Fruit fly (Drosophila melanogaster) whole organism, embryonic: ENCODE data around the gene capu.

ENCODE experiments used
- Abd-B ChIP-seq: fragments of 200-800 bp; sonication (Bioruptor generic); optimal IDR thresholded peaks from 2 replicates; lab custom pipeline; 2018; ENCODE audit warnings: missing biosample characterization, mild to moderate bottlenecking, missing genetic modification characterization, moderate library complexity
- Ada2b ChIP-seq: fragments of 200-800 bp; sonication (Bioruptor generic); IDR thresholded peaks from 2 replicates; pipeline ENCODE4 v1.3.6; 2022; ENCODE audit warnings: missing biosample characterization, missing genetic modification characterization
- Aef1 ChIP-seq: fragments of 200-800 bp; sonication (Bioruptor generic); IDR thresholded peaks from 3 replicates; pipeline ENCODE4 v1.3.6; 2022; ENCODE audit warnings: missing biosample characterization, missing genetic modification characterization
- Awh ChIP-seq: fragments of 200-800 bp; sonication (Bioruptor generic); IDR thresholded peaks from 2 replicates; pipeline ENCODE4, ENCODE4 v1.3.6; 2022; ENCODE audit warnings: missing biosample characterization, missing genetic modification characterization
- B-H2 ChIP-seq: fragments of 200-800 bp; sonication (Bioruptor generic); optimal IDR thresholded peaks from 2 replicates; lab custom pipeline; 2018; ENCODE audit warnings: missing biosample characterization, mild to moderate bottlenecking, missing genetic modification characterization
- BEAF-32 ChIP-seq: fragments of 200-800 bp; sonication (Bioruptor generic); optimal IDR thresholded peaks from 3 replicates; lab custom pipeline; 2017; ENCODE audit warnings: missing biosample characterization, missing genetic modification characterization, mild to moderate bottlenecking, moderate library complexity, missing genetic modification reagents
- CG10147 ChIP-seq: fragments of 200-800 bp; sonication (Bioruptor generic); optimal IDR thresholded peaks from 2 replicates; lab custom pipeline; 2019; ENCODE audit warnings: missing biosample characterization, mild to moderate bottlenecking, missing genetic modification characterization, moderate library complexity
- CG11398 ChIP-seq: fragments of 200-800 bp; sonication (Bioruptor generic); optimal IDR thresholded peaks from 2 replicates; lab custom pipeline; 2016; ENCODE audit warnings: missing biosample characterization, missing genetic modification characterization
- CG13894 ChIP-seq: fragments of 200-800 bp; sonication (Bioruptor generic); optimal IDR thresholded peaks from 3 replicates; lab custom pipeline; 2018; ENCODE audit warnings: missing biosample characterization, mild to moderate bottlenecking, missing genetic modification characterization, moderate library complexity
- CG15696 ChIP-seq: fragments of 200-800 bp; sonication (Bioruptor generic); optimal IDR thresholded peaks from 2 replicates; lab custom pipeline; 2019; ENCODE audit warnings: missing biosample characterization, mild to moderate bottlenecking, missing genetic modification characterization, moderate library complexity
- CG17186 ChIP-seq: fragments of 200-800 bp; sonication (Bioruptor generic); optimal IDR thresholded peaks from 3 replicates; lab custom pipeline; 2017; ENCODE audit warnings: missing biosample characterization, missing genetic modification reagents, missing genetic modification characterization
- CG2116 ChIP-seq: fragments of 200-800 bp; sonication (Bioruptor generic); optimal IDR thresholded peaks from 3 replicates; lab custom pipeline; 2018; ENCODE audit warnings: missing biosample characterization, mild to moderate bottlenecking, missing genetic modification characterization
- CG2889 ChIP-seq: fragments of 200-800 bp; sonication (Bioruptor generic); IDR thresholded peaks from 3 replicates; pipeline ENCODE4 v1.3.6; 2022; ENCODE audit warnings: missing biosample characterization, missing genetic modification characterization
- CG30431 ChIP-seq: fragments of 200-800 bp; sonication (Bioruptor generic); optimal IDR thresholded peaks from 2 replicates; lab custom pipeline; 2017; ENCODE audit warnings: missing biosample characterization, missing genetic modification characterization
- CG32772 ChIP-seq: fragments of 200-800 bp; sonication (Bioruptor generic); IDR thresholded peaks from 2 replicates; pipeline ENCODE4 v1.3.6; 2022; ENCODE audit warnings: missing biosample characterization, missing genetic modification characterization
- CG33213 ChIP-seq: fragments of 200-800 bp; sonication (Bioruptor generic); optimal IDR thresholded peaks from 3 replicates; lab custom pipeline; 2016; ENCODE audit warnings: missing biosample characterization, missing genetic modification characterization
- CG33557 ChIP-seq: fragments of 200-800 bp; sonication (Bioruptor generic); optimal IDR thresholded peaks from 2 replicates; lab custom pipeline; 2019; ENCODE audit warnings: missing biosample characterization, mild to moderate bottlenecking, missing genetic modification characterization, moderate library complexity
- CG4424 ChIP-seq: fragments of 200-800 bp; sonication (Bioruptor generic); optimal IDR thresholded peaks from 3 replicates; lab custom pipeline; 2016; ENCODE audit warnings: missing biosample characterization, missing genetic modification characterization
- CG6272 ChIP-seq: fragments of 200-800 bp; sonication (Bioruptor generic); IDR thresholded peaks from 2 replicates; pipeline ENCODE4 v1.3.6; 2022; ENCODE audit warnings: missing biosample characterization, missing genetic modification characterization
- CG6813 ChIP-seq: fragments of 200-800 bp; sonication (Bioruptor generic); optimal IDR thresholded peaks from 2 replicates; lab custom pipeline; 2017; ENCODE audit warnings: missing biosample characterization, missing genetic modification characterization, mild to moderate bottlenecking, moderate library complexity, missing genetic modification reagents
- CG8290 ChIP-seq, 3 experiments: fragments of 200-800 bp; sonication (Bioruptor generic); optimal IDR thresholded peaks; 2 replicates each; lab custom pipeline; 2016 to 2019; ENCODE audit warnings: missing biosample characterization in 3 of 3, missing genetic modification characterization in 3 of 3, mild to moderate bottlenecking in 2 of 3, moderate library complexity in 1 of 3
- CG8359 ChIP-seq: fragments of 200-800 bp; sonication (Bioruptor generic); optimal IDR thresholded peaks from 2 replicates; lab custom pipeline; 2017; ENCODE audit warnings: missing biosample characterization, mild to moderate bottlenecking, missing genetic modification characterization, borderline replicate concordance
- CG9727 ChIP-seq: fragments of 200-800 bp; sonication (Bioruptor generic); optimal IDR thresholded peaks from 3 replicates; lab custom pipeline; 2017; ENCODE audit warnings: missing biosample characterization, mild to moderate bottlenecking, missing genetic modification characterization
- Doc2 ChIP-seq: fragments of 200-800 bp; sonication (Bioruptor generic); IDR thresholded peaks from 2 replicates; pipeline ENCODE4 v1.3.6; 2022; ENCODE audit warnings: missing biosample characterization, missing genetic modification characterization
- ERR ChIP-seq: fragments of 200-800 bp; sonication (Bioruptor generic); optimal IDR thresholded peaks from 2 replicates; lab custom pipeline; 2016; ENCODE audit warnings: missing biosample characterization, missing genetic modification characterization
- Ets65A ChIP-seq: fragments of 200-800 bp; sonication (Bioruptor generic); peaks from one replicate; lab custom pipeline; 2016; ENCODE audit warnings: missing biosample characterization, missing genetic modification characterization
- Hsf ChIP-seq: fragments of 200-800 bp; sonication (Bioruptor generic); optimal IDR thresholded peaks from 3 replicates; lab custom pipeline; 2016; ENCODE audit warnings: missing biosample characterization, missing genetic modification characterization
- Med ChIP-seq: fragments of 200-800 bp; sonication (Bioruptor generic); peaks from one replicate; lab custom pipeline; 2016; ENCODE audit warnings: missing biosample characterization, missing genetic modification characterization, mild to moderate bottlenecking, inconsistent platforms, moderate library complexity
- NFAT ChIP-seq: fragments of 200-800 bp; sonication (Bioruptor generic); IDR thresholded peaks from 2 replicates; pipeline ENCODE4 v1.3.6; 2022; ENCODE audit warnings: missing biosample characterization, missing genetic modification characterization
- ara ChIP-seq: fragments of 200-800 bp; sonication (Bioruptor generic); IDR thresholded peaks from 2 replicates; pipeline ENCODE4 v1.3.6; 2022; ENCODE audit warnings: missing biosample characterization, missing genetic modification characterization
- bcd ChIP-seq: fragments of 200-800 bp; sonication (Bioruptor generic); optimal IDR thresholded peaks from 2 replicates; lab custom pipeline; 2017; ENCODE audit warnings: missing biosample characterization, mild to moderate bottlenecking, missing genetic modification characterization
- btn ChIP-seq: fragments of 200-800 bp; sonication (Bioruptor generic); optimal IDR thresholded peaks from 2 replicates; lab custom pipeline; 2016; ENCODE audit warnings: missing biosample characterization, missing genetic modification characterization
- cas ChIP-seq: fragments of 200-800 bp; sonication (Bioruptor generic); IDR thresholded peaks from 2 replicates; pipeline ENCODE4 v1.3.6; 2022; ENCODE audit warnings: missing biosample characterization, missing genetic modification characterization
- cg ChIP-seq: fragments of 200-800 bp; sonication (Bioruptor generic); optimal IDR thresholded peaks from 3 replicates; lab custom pipeline; 2019; ENCODE audit warnings: missing biosample characterization, mild to moderate bottlenecking, missing genetic modification characterization, moderate library complexity
- chif ChIP-seq, 2 experiments: fragments of 200-800 bp; sonication (Bioruptor generic); optimal IDR thresholded peaks; 3 replicates each; lab custom pipeline; 2016; ENCODE audit warnings: missing biosample characterization in 2 of 2, missing genetic modification characterization in 2 of 2
- crc ChIP-seq: fragments of 200-800 bp; sonication (Bioruptor generic); optimal IDR thresholded peaks from 2 replicates; lab custom pipeline; 2016; ENCODE audit warnings: missing biosample characterization, missing genetic modification characterization
- da ChIP-seq: fragments of 200-800 bp; sonication (Bioruptor generic); optimal IDR thresholded peaks from 2 replicates; lab custom pipeline; 2016; ENCODE audit warnings: missing biosample characterization, missing genetic modification characterization
- disco-r ChIP-seq: fragments of 200-800 bp; sonication (Bioruptor generic); optimal IDR thresholded peaks from 2 replicates; lab custom pipeline; 2016; ENCODE audit warnings: missing biosample characterization, missing genetic modification characterization
- fd102C ChIP-seq: fragments of 200-800 bp; sonication (Bioruptor generic); optimal IDR thresholded peaks from 2 replicates; lab custom pipeline; 2018; ENCODE audit warnings: missing biosample characterization, mild to moderate bottlenecking, missing genetic modification characterization, moderate library complexity
- kay ChIP-seq: fragments of 200-800 bp; sonication (Bioruptor generic); optimal IDR thresholded peaks from 2 replicates; lab custom pipeline; 2016; ENCODE audit warnings: missing biosample characterization, missing genetic modification characterization
- ken ChIP-seq: fragments of 200-800 bp; sonication (Bioruptor generic); IDR thresholded peaks from 3 replicates; pipeline ENCODE4 v1.3.6; 2022; ENCODE audit warnings: missing biosample characterization, missing genetic modification characterization
- kni ChIP-seq: fragments of 200-800 bp; sonication (Bioruptor generic); optimal IDR thresholded peaks from 3 replicates; lab custom pipeline; 2017; ENCODE audit warnings: mild to moderate bottlenecking, missing biosample characterization, missing genetic modification reagents, missing genetic modification characterization
- lilli ChIP-seq: fragments of 200-800 bp; sonication (Bioruptor generic); optimal IDR thresholded peaks from 3 replicates; lab custom pipeline; 2016; ENCODE audit warnings: missing biosample characterization, missing genetic modification characterization
- nerfin-1 ChIP-seq: fragments of 200-800 bp; sonication (Bioruptor generic); optimal IDR thresholded peaks from 3 replicates; lab custom pipeline; 2019; ENCODE audit warnings: missing biosample characterization, mild to moderate bottlenecking, missing genetic modification characterization, moderate library complexity
- sisA ChIP-seq: fragments of 200-800 bp; sonication (Bioruptor generic); IDR thresholded peaks from 2 replicates; pipeline ENCODE4 v1.3.6; 2022; ENCODE audit warnings: missing biosample characterization, missing genetic modification characterization
- slbo ChIP-seq: fragments of 200-800 bp; sonication (Bioruptor generic); IDR thresholded peaks from 2 replicates; pipeline ENCODE4 v1.3.6; 2022; ENCODE audit warnings: missing biosample characterization, missing genetic modification characterization
- tin ChIP-seq: fragments of 200-800 bp; sonication (Bioruptor generic); optimal IDR thresholded peaks from 3 replicates; lab custom pipeline; 2016; ENCODE audit warnings: missing biosample characterization, missing genetic modification characterization
- toy ChIP-seq: fragments of 200-800 bp; sonication (Bioruptor generic); IDR thresholded peaks from 2 replicates; pipeline ENCODE4 v1.3.6; 2022; ENCODE audit warnings: missing biosample characterization, missing genetic modification characterization
- tup ChIP-seq: fragments of 200-800 bp; sonication (Bioruptor generic); optimal IDR thresholded peaks from 2 replicates; lab custom pipeline; 2016; ENCODE audit warnings: missing biosample characterization, mild to moderate bottlenecking, missing genetic modification characterization, moderate library complexity
- vnd ChIP-seq: fragments of 200-800 bp; sonication (Bioruptor generic); IDR thresholded peaks from 3 replicates; pipeline ENCODE4 v1.3.6; 2022; ENCODE audit warnings: missing biosample characterization, missing genetic modification characterization; ENCODE audit not compliant: partially characterized antibody
- zf30C ChIP-seq: fragments of 200-800 bp; sonication (Bioruptor generic); optimal IDR thresholded peaks from 3 replicates; lab custom pipeline; 2018; ENCODE audit warnings: missing biosample characterization, mild to moderate bottlenecking, missing genetic modification characterization

Gene capu

DNA sequence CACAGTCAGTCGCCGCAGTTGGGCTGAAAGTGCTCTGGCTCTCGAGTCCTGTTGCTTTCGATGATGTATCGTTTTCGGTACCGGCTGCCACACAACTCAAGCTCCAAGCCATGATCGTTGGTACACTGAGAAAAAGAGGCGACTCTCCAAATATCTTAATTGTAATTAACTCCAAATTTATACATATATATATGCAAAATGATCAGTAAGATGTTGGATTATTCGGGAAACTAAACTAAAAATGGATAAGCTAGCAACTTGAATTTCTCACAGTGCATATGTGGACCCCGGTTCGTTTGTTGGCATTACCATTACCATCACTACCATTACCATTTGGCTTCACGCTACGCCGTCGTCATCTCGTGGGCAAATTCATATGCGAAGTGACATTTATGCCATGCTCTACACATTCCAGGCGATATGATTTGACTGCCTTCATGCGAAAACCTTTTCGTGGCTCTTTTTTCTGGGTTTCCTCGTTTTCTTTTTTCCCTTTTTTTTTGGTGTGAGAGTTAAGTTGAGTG lies 49.1 kb downstream of the capu start (continued):
- no peak for TF ChIP-seq BEAF-32 (GFP tag; lab: Kevin White, UChicago)
- no peak for TF ChIP-seq B-H2 (GFP tag; lab: Kevin White, UChicago)
- peak in 1 of 2 experiments; percentile 4 for TF ChIP-seq chif (GFP tag; optimal IDR thresholded peaks at IDR 0.05; lab: Kevin White, UChicago)
- no peak for TF ChIP-seq kni (GFP tag; lab: Kevin White, UChicago)
- TF ChIP-seq btn = no peak
- no peak for TF ChIP-seq fd102C (GFP tag; lab: Kevin White, UChicago)
- TF ChIP-seq ERR (GFP tag; lab: Kevin White, UChicago) = no peak
- no peak for TF ChIP-seq bcd (GFP tag; lab: Kevin White, UChicago)
- TF ChIP-seq ken (GFP tag; lab: Robert Waterston, UW) = 0 out of 3 replicates have a peak, but pooled peaks have one; percentile 14
- no peak for TF ChIP-seq Aef1 (GFP tag; lab: Robert Waterston, UW)
- TF ChIP-seq Ada2b = no peak
- TF ChIP-seq CG32772 (GFP tag; lab: Robert Waterston, UW) = no peak
- no peak for TF ChIP-seq CG30431 (GFP tag; lab: Kevin White, UChicago)
- TF ChIP-seq disco-r = no peak
- peak; percentile 88 for TF ChIP-seq Ets65A
- TF ChIP-seq CG15696 (tag; lab: Kevin White, UChicago) = peak; percentile 70
- TF ChIP-seq CG8290 (GFP tag; optimal IDR thresholded peaks at IDR 0.05; lab: Kevin White, UChicago) = no peak
- TF ChIP-seq CG8290 (tag; optimal IDR thresholded peaks at IDR 0.05; lab: Kevin White, UChicago) = no peak
- peak; percentile 22; the same call in 1 of the 2 replicates for TF ChIP-seq sisA (GFP tag; lab: Robert Waterston, UW)
- no peak for TF ChIP-seq CG2889 (GFP tag; lab: Robert Waterston, UW)
- no peak for TF ChIP-seq Hsf (GFP tag; lab: Kevin White, UChicago)
- no peak for TF ChIP-seq toy (GFP tag; lab: Robert Waterston, UW)
- TF ChIP-seq nerfin-1 (tag; lab: Kevin White, UChicago) = no peak
- no peak for TF ChIP-seq CG8359 (GFP tag; lab: Kevin White, UChicago)
- no peak for TF ChIP-seq CG6272 (GFP tag; lab: Robert Waterston, UW)
- TF ChIP-seq slbo = no peak
- peak; percentile 26; the same call in 1 of the 2 replicates for TF ChIP-seq ara (GFP tag; lab: Robert Waterston, UW)
- TF ChIP-seq CG11398 (GFP tag; lab: Kevin White, UChicago) = no peak
- TF ChIP-seq CG4424 (GFP tag; lab: Kevin White, UChicago) = peak; percentile 20
- TF ChIP-seq lilli (GFP tag; lab: Kevin White, UChicago) = no peak
- no peak for TF ChIP-seq crc (GFP tag; lab: Kevin White, UChicago)
- TF ChIP-seq Awh (GFP tag; lab: Robert Waterston, UW) = no peak
- TF ChIP-seq tup (GFP tag; lab: Kevin White, UChicago) = no peak
- no peak for TF ChIP-seq CG13894
- no peak for TF ChIP-seq CG6813 (GFP tag; lab: Kevin White, UChicago)
- TF ChIP-seq vnd (GFP tag; lab: Robert Waterston, UW) = no peak
- no peak for TF ChIP-seq CG33213
- no peak for TF ChIP-seq NFAT
- no peak for TF ChIP-seq cg (GFP tag; lab: Kevin White, UChicago)
- no peak for TF ChIP-seq CG10147 (GFP tag; lab: Kevin White, UChicago)
- TF ChIP-seq CG9727 = peak; percentile 30
- TF ChIP-seq cas (GFP tag; lab: Robert Waterston, UW) = no peak
- no peak for TF ChIP-seq CG17186 (GFP tag; lab: Kevin White, UChicago)
- TF ChIP-seq Med (GFP tag; lab: Kevin White, UChicago) = peak; percentile 25
- peak; percentile 14 for TF ChIP-seq CG33557 (GFP tag; lab: Kevin White, UChicago)
- TF ChIP-seq CG2116 (GFP tag; lab: Kevin White, UChicago) = no peak
- peak; percentile 13 for TF ChIP-seq zf30C (GFP tag; lab: Kevin White, UChicago)
- TF ChIP-seq Doc2 (GFP tag; lab: Robert Waterston, UW) = no peak
- TF ChIP-seq Abd-B = no peak
- TF ChIP-seq tin (GFP tag; lab: Kevin White, UChicago) = peak; percentile 18
- TF ChIP-seq da (GFP tag; lab: Kevin White, UChicago) = no peak
- TF ChIP-seq kay (GFP tag; lab: Kevin White, UChicago) = no peak
